Worm (Caenorhabditis elegans) whole organism, mixed stage, embryonic: Measurements from ENCODE around the gene pha-4.
A peak's percentile ranks its signal among the peaks of the same experiment; 100 is the strongest.

Source experiments
- blmp-1 ChIP-seq: fragments of 150-350 bp; optimal IDR thresholded peaks from 2 replicates; lab custom pipeline; 2014; ENCODE audit warnings: missing biosample characterization, missing genetic modification characterization
- ces-1 ChIP-seq: fragments of 150-350 bp; optimal IDR thresholded peaks from 2 replicates; lab custom pipeline; 2014; ENCODE audit warnings: missing biosample characterization, missing genetic modification reagents, missing genetic modification characterization

ce11 chrV:20711733-20712132, 41.1 kb upstream of the pha-4 start:
- TF ChIP-seq blmp-1 = no peak
- peak; percentile 93 for TF ChIP-seq ces-1 (GFP tag; lab: Kevin White, UChicago)
